Fruit fly (Drosophila melanogaster) whole organism, pupa: Measurements from ENCODE around the gene CG13694.

Source experiments
- CG10348 ChIP-seq: fragments of 200-800 bp; sonication (Bioruptor generic); IDR thresholded peaks from 2 replicates; pipeline ENCODE4 v1.3.6; 2022; ENCODE audit warnings: missing biosample characterization, missing genetic modification characterization
- CG12605 ChIP-seq: fragments of 200-800 bp; sonication (Bioruptor generic); IDR thresholded peaks from 2 replicates; pipeline ENCODE4 v1.3.6; 2022; ENCODE audit warnings: missing biosample characterization, missing genetic modification characterization
- CG13204 ChIP-seq: fragments of 200-800 bp; sonication (Bioruptor generic); optimal IDR thresholded peaks from 2 replicates; lab custom pipeline; 2018; ENCODE audit warnings: missing biosample characterization, mild to moderate bottlenecking, missing genetic modification characterization, moderate library complexity
- CG14655 ChIP-seq: fragments of 200-800 bp; sonication (Bioruptor generic); optimal IDR thresholded peaks from 3 replicates; lab custom pipeline; 2017; ENCODE audit warnings: mild to moderate bottlenecking, missing biosample characterization, missing genetic modification reagents, missing genetic modification characterization
- CG15710 ChIP-seq: fragments of 200-800 bp; sonication (Bioruptor generic); optimal IDR thresholded peaks from 2 replicates; lab custom pipeline; 2018; ENCODE audit warnings: missing biosample characterization, mild to moderate bottlenecking, missing genetic modification characterization, moderate library complexity
- CG17806 ChIP-seq: fragments of 200-800 bp; sonication (Bioruptor generic); optimal IDR thresholded peaks from 2 replicates; lab custom pipeline; 2018; ENCODE audit warnings: missing biosample characterization, mild to moderate bottlenecking, missing genetic modification characterization, moderate library complexity
- CG32121 ChIP-seq: fragments of 200-800 bp; sonication (Bioruptor generic); IDR thresholded peaks from 2 replicates; pipeline ENCODE4 v1.3.6; 2022; ENCODE audit warnings: missing biosample characterization, missing genetic modification characterization
- CG34367 ChIP-seq: fragments of 200-800 bp; sonication (Bioruptor generic); optimal IDR thresholded peaks from 2 replicates; lab custom pipeline; 2018; ENCODE audit warnings: missing biosample characterization, mild to moderate bottlenecking, missing genetic modification characterization
- CG4496 ChIP-seq: fragments of 200-800 bp; sonication (Bioruptor generic); IDR thresholded peaks from 3 replicates; pipeline ENCODE4 v1.3.6; 2022; ENCODE audit warnings: missing biosample characterization, missing genetic modification characterization
- CG8159 ChIP-seq: fragments of 200-800 bp; sonication (Bioruptor generic); optimal IDR thresholded peaks from 3 replicates; lab custom pipeline; 2018; ENCODE audit warnings: missing biosample characterization, mild to moderate bottlenecking, missing genetic modification characterization, moderate library complexity
- CG8301 ChIP-seq: fragments of 200-800 bp; sonication (Bioruptor generic); optimal IDR thresholded peaks from 2 replicates; lab custom pipeline; 2018; ENCODE audit warnings: missing biosample characterization, mild to moderate bottlenecking, missing genetic modification characterization
- CG9948 ChIP-seq: fragments of 200-800 bp; sonication (Bioruptor generic); optimal IDR thresholded peaks from 2 replicates; lab custom pipeline; 2018; ENCODE audit warnings: missing biosample characterization, mild to moderate bottlenecking, missing genetic modification characterization, moderate library complexity
- D1 ChIP-seq: fragments of 200-800 bp; sonication (Bioruptor generic); optimal IDR thresholded peaks from 2 replicates; lab custom pipeline; 2018; ENCODE audit warnings: missing biosample characterization, mild to moderate bottlenecking, missing genetic modification characterization, moderate library complexity
- EcR ChIP-seq: fragments of 200-800 bp; sonication (Bioruptor generic); optimal IDR thresholded peaks from 3 replicates; lab custom pipeline; 2019; ENCODE audit warnings: missing biosample characterization, missing genetic modification characterization, mild to moderate bottlenecking, moderate library complexity, missing genetic modification reagents
- Ets98B ChIP-seq: fragments of 200-800 bp; sonication (Bioruptor generic); IDR thresholded peaks from 2 replicates; pipeline ENCODE4 v1.3.6; 2022; ENCODE audit warnings: missing biosample characterization, missing genetic modification characterization
- Pif1A ChIP-seq: fragments of 200-800 bp; sonication (Bioruptor generic); optimal IDR thresholded peaks from 3 replicates; lab custom pipeline; 2016; ENCODE audit warnings: missing biosample characterization, missing genetic modification characterization
- Pif1B ChIP-seq: fragments of 200-800 bp; sonication (Bioruptor generic); optimal IDR thresholded peaks from 3 replicates; lab custom pipeline; 2016; ENCODE audit warnings: missing biosample characterization, missing genetic modification characterization
- Snoo ChIP-seq: fragments of 200-800 bp; sonication (Bioruptor generic); optimal IDR thresholded peaks from 3 replicates; lab custom pipeline; 2017; ENCODE audit warnings: missing biosample characterization, mild to moderate bottlenecking, missing genetic modification characterization, inconsistent platforms
- fd96Ca ChIP-seq: fragments of 200-800 bp; sonication (Bioruptor generic); IDR thresholded peaks from 3 replicates; pipeline ENCODE4 v1.3.6; 2022; ENCODE audit warnings: missing biosample characterization, missing genetic modification characterization
- gl ChIP-seq: fragments of 200-800 bp; sonication (Bioruptor generic); optimal IDR thresholded peaks from 2 replicates; lab custom pipeline; 2018; ENCODE audit warnings: missing biosample characterization, mild to moderate bottlenecking, missing genetic modification characterization
- rn ChIP-seq: fragments of 200-800 bp; sonication (Bioruptor generic); IDR thresholded peaks from 2 replicates; pipeline ENCODE4 v1.3.6; 2022; ENCODE audit warnings: missing biosample characterization, missing genetic modification characterization

The CG13694 gene

DNA sequence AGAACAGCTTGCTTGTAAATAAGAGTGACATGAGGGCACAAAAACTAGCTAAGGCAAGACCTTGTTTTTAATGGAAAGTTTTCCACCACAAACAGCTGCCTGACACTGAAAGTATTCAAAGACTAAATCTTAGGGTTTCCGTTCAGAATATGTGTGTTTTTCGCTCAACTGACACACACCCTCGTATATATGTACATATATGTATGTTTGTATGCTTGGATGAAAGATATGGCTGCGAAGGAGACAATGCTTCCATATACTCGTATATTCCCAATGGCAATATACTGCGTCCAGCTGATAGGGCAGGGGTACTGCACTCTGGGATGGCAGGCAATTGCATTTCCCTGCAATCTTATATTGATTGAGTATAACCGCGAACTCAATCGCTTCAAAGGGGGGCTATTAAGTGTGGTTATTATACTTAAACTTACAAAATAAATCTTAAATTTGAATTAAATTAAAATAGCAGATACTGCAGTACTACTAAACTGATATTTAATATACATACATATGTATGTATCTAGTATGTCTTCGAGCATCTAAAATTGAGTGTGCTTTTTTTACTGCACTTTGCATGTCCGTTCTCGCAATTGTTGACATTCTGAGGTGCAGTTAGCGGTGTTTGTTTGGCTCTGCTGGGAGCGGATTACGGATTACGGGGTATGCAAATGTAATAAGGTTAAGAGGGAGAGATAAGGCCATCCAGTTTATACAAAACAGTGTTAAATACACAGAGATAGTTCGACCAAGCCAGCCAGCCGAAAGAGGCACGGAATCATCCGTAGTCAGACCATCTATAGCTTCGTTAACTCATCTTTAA is 18.5 kb upstream of the CG13694 start:
- TF ChIP-seq CG34367 (no peak), Ets98B (GFP tag; lab: Robert Waterston, UW) (0 out of 2 replicates have a peak, but pooled peaks have one; percentile 33), CG8159 (tag; lab: Kevin White, UChicago) (no peak), CG14655 (no peak), CG9948 (no peak), CG13204 (GFP tag; lab: Kevin White, UChicago) (no peak), CG8301 (tag; lab: Kevin White, UChicago) (no peak), CG10348 (GFP tag; lab: Robert Waterston, UW) (no peak), CG17806 (tag; lab: Kevin White, UChicago) (no peak), D1 (tag; lab: Kevin White, UChicago) (no peak), CG15710 (tag; lab: Kevin White, UChicago) (no peak), EcR (GFP tag; lab: Kevin White, UChicago) (peak; percentile 56), CG32121 (GFP tag; lab: Robert Waterston, UW) (no peak), Snoo (tag; lab: Kevin White, UChicago) (no peak), rn (GFP tag; lab: Robert Waterston, UW) (no peak), Pif1A (GFP tag; lab: Kevin White, UChicago) (no peak), Pif1B (no peak), fd96Ca (GFP tag; lab: Robert Waterston, UW) (peak; percentile 17; the same call in 1 of the 3 replicates), CG4496 (GFP tag; lab: Robert Waterston, UW) (no peak), CG12605 (GFP tag; lab: Robert Waterston, UW) (no peak), gl (tag; lab: Kevin White, UChicago) (no peak)

DNA sequence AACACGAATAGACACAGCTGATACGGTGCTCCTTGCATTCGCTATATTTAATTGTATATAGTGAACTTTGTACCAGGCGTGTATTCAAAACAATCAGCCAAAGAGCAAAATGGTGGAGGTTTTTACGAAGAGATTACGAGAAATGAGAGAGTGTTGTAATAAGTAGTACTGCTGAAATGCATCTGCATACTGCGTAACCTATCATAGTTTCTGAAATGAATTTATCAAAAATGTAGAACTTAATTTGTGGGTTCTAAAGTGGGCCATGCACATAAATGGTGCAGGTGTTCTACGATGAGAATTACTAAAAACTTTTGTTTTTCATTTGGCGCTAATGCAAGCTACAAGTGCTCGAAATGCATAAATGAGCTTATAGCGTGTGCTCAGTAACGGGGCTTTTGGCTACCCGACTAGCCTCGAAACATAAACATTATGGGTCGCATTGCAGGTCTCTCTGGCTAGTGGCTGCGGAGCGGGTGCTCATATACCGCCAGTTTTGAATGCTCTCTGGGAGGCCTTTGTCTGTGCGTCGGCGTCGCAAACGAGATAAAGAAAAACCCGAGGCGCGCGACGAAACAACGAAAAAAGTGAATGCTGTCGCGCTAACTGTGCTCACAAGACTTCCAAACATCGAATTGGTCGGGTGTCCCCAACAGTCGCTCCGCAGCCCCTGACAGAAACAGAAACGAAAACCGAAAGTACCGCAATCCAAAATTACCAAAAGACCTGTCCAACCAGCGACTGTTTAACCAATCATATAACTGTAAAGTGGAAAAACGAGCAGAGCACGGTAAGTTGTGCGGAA is 15.4 kb upstream of the CG13694 start, which contains the start of gene Gs1:
Gene Gs1, plus strand, starts transcription at position 612 of the 805 bp plus-strand sequence.
- no peak for TF ChIP-seq rn (GFP tag; lab: Robert Waterston, UW)
- TF ChIP-seq CG4496 (GFP tag; lab: Robert Waterston, UW): peak; percentile 60; the same call in 2 of the 3 replicates
- no peak for TF ChIP-seq CG9948
- peak; percentile 13 for TF ChIP-seq Pif1B
- no peak for TF ChIP-seq CG8159 (tag; lab: Kevin White, UChicago)
- TF ChIP-seq CG13204 (GFP tag; lab: Kevin White, UChicago): peak; percentile 44
- TF ChIP-seq CG34367: peak; percentile 34
- TF ChIP-seq Ets98B (GFP tag; lab: Robert Waterston, UW): peak; percentile 79
- peak; percentile 2 for TF ChIP-seq CG15710 (tag; lab: Kevin White, UChicago)
- peak; percentile 52 for TF ChIP-seq CG14655
- peak; percentile 25 for TF ChIP-seq CG8301 (tag; lab: Kevin White, UChicago)
- peak; percentile 35 for TF ChIP-seq EcR (GFP tag; lab: Kevin White, UChicago)
- TF ChIP-seq fd96Ca (GFP tag; lab: Robert Waterston, UW): peak; percentile 39; the same call in 1 of the 3 replicates
- peak; percentile 17 for TF ChIP-seq Pif1A (GFP tag; lab: Kevin White, UChicago)
- TF ChIP-seq CG12605 (GFP tag; lab: Robert Waterston, UW): peak; percentile 71
- peak; percentile 61 for TF ChIP-seq gl (tag; lab: Kevin White, UChicago)

DNA sequence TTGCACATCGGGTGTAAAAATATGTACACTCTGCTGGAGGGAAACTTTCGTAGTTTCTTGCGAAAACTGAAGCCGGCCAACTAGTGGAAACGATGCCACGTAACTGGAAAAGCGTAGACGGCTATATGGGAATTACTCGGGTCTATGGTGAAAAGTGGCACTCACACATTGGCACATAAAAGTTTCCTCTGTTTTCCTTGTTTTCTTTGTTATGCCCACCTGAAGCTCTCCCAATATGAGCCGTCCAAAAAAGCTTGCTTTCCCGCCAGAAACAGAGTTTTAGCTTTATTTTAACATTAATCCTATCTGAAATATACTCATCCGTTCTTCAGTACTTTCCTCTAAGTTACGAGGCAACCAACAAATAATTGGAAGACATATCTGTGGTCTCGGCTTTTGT is 14.4 kb upstream of the CG13694 start, which contains the start of gene CG3164:
Gene CG3164, minus strand, starts transcription at position 101 of the 400 bp plus-strand sequence.
- TF ChIP-seq EcR (GFP tag; lab: Kevin White, UChicago) (no peak), fd96Ca (GFP tag; lab: Robert Waterston, UW) (no peak), Pif1A (GFP tag; lab: Kevin White, UChicago) (no peak), CG8301 (tag; lab: Kevin White, UChicago) (no peak), CG9948 (no peak), CG4496 (GFP tag; lab: Robert Waterston, UW) (no peak), CG12605 (GFP tag; lab: Robert Waterston, UW) (no peak), CG14655 (no peak), CG34367 (no peak), rn (GFP tag; lab: Robert Waterston, UW) (no peak), Ets98B (GFP tag; lab: Robert Waterston, UW) (no peak; the same call in 1 of the 2 replicates), CG10348 (GFP tag; lab: Robert Waterston, UW) (no peak), D1 (tag; lab: Kevin White, UChicago) (no peak), Pif1B (no peak), CG13204 (GFP tag; lab: Kevin White, UChicago) (no peak)

DNA sequence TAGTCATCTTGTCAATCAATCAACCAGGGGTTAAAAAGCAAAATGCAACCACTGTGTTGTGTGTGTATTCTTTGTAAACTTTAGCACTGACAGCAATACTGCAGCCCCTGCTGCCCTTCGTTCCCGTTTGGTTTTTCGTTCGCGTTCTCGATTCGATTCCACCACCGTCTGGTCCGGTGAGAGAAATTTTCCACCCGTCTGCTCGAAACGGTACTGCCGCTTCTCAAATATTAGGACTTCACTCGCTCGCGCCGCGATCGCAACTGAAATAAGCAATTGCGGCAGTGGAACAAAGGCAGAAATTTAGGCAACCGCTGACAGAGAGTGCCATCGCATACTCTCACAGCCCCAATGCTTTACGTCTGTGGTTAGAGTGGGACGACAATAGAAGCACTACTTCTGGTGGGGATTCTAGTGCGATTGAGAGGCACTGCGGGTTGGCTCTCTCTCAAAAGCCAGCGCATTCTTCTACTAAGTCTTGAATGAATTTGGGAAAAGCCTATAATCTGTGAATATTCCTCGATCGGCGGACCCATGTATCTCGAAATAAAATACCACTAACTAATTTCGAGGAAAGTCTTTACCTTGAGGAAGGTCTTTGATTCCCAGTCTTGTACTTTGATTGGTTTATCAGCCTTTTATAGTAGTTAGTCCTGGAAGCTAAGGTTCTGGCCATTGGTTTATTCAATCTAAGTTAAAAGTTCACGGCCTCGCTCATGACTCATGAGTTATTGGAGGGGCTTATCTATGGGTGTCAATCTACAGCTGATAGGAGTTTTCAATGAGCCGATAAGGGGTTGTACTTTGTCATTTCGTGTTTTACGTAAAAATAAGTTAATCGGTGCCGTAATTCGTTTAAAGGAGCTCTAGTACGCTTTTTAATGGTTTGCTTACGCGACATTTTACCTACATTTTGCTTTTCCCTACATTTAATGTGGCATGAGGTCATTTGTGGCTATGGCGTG is 13.0 kb upstream of the CG13694 start:
- TF ChIP-seq EcR (GFP tag; lab: Kevin White, UChicago) (peak; percentile 68), CG10348 (GFP tag; lab: Robert Waterston, UW) (no peak), CG13204 (GFP tag; lab: Kevin White, UChicago) (peak; percentile 83), Pif1A (GFP tag; lab: Kevin White, UChicago) (peak; percentile 54), Snoo (tag; lab: Kevin White, UChicago) (peak; percentile 39), rn (GFP tag; lab: Robert Waterston, UW) (no peak), Pif1B (peak; percentile 70), D1 (tag; lab: Kevin White, UChicago) (no peak), CG12605 (GFP tag; lab: Robert Waterston, UW) (peak; percentile 80), CG4496 (GFP tag; lab: Robert Waterston, UW) (peak; percentile 73), CG15710 (tag; lab: Kevin White, UChicago) (no peak), CG17806 (tag; lab: Kevin White, UChicago) (no peak), CG34367 (no peak), gl (tag; lab: Kevin White, UChicago) (peak; percentile 63), CG14655 (no peak), CG8301 (tag; lab: Kevin White, UChicago) (no peak), Ets98B (GFP tag; lab: Robert Waterston, UW) (peak; percentile 57; the same call in 1 of the 2 replicates), CG8159 (tag; lab: Kevin White, UChicago) (peak; percentile 12), CG9948 (no peak), CG32121 (GFP tag; lab: Robert Waterston, UW) (peak; percentile 69), fd96Ca (GFP tag; lab: Robert Waterston, UW) (peak; percentile 61; the same call in 1 of the 3 replicates)
